Worm (Caenorhabditis elegans): ENCODE results near the gene itr-1.

itr-1 gene

DNA sequence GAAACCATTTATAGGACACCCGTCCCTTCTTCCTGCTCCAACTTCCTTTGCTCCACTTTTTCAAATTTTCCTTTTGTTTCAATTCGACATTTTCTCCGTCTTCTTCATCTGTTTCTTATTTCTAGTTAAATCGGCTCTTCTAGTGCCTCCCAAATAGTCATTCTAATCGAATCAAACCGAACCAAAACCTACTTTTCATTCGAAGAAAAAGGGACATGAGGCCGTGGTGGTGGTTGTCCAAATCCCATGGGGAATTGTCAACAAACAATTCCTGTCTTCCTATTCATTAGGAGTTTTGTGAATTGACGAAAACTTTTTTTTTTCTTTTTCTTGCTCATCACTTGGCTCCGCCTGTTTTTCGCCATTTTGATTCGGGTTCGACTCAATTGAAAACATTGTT lies 61.6 kb downstream of the itr-1 start:
- TF ChIP-seq nhr-25 (tag; optimal IDR thresholded peaks at IDR 0.05), result no peak
- TF ChIP-seq ceh-28 (tag; optimal IDR thresholded peaks at IDR 0.05), result no peak

DNA sequence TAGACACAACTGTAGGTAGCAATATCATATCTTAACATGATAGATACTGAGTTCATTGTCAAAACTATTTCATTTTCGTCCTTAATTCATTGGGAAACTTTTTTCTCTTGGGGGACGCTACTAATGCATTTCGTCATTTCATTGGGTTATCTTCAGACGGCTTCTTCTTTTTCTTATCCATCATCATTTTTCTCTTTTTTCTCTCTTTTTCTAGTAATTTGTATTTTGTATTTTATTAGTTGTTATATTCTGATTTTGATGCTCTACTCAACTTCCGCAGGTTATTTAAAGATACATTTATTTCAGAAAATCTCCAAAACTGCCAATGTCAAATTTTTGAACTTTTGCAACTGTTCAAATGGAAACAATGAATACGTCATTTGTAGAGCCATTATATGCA lies 68.6 kb downstream of the itr-1 start, which contains the start of gene npr-35:
npr-35 (plus strand) TSS at position 301 of the 400 bp plus-strand sequence.
- no peak for TF ChIP-seq lin-39 (tag; optimal IDR thresholded peaks at IDR 0.05)
- TF ChIP-seq tbx-2 (tag; optimal IDR thresholded peaks at IDR 0.05), result no peak
- no peak for TF ChIP-seq skn-1 (tag; optimal IDR thresholded peaks at IDR 0.05)
- no peak for TF ChIP-seq eor-1 (tag; optimal IDR thresholded peaks at IDR 0.05)

Data from whole organism, L3 larva.